Worm (Caenorhabditis elegans) whole organism, L4 larva: Measurements from ENCODE around the gene klc-2.
A peak's percentile ranks its signal among the peaks of the same experiment; 100 is the strongest.

Experiments
- T26A8.4 ChIP-seq: fragments of 200-800 bp; sonication (Bioruptor generic); IDR thresholded peaks from 2 replicates; pipeline ENCODE4 v1.3.6; 2022; ENCODE audit warnings: missing genetic modification characterization, missing compliant biosample characterization
- aha-1 ChIP-seq: fragments of 150-350 bp; peaks from one replicate; lab custom pipeline; 2014; ENCODE audit warnings: missing biosample characterization, missing genetic modification characterization
- aly-2 ChIP-seq: sonication (generic microtip); optimal IDR thresholded peaks from 2 replicates; lab custom pipeline; 2018; ENCODE audit warnings: missing biosample characterization, missing genetic modification characterization
- arid-1 ChIP-seq: fragments of 200-800 bp; sonication (Bioruptor generic); conservative IDR thresholded peaks from 2 replicates; pipeline ENCODE4 v1.3.6; 2022; ENCODE audit warnings: missing genetic modification reagents, missing genetic modification characterization, missing compliant biosample characterization
- ceh-20 ChIP-seq: fragments of 200-800 bp; sonication (Bioruptor generic); IDR thresholded peaks from 2 replicates; pipeline ENCODE4 v1.3.6; 2022; ENCODE audit warnings: missing genetic modification reagents, missing genetic modification characterization, missing compliant biosample characterization
- ceh-44 ChIP-seq: fragments of 200-800 bp; sonication (Bioruptor generic); IDR thresholded peaks from 2 replicates; pipeline ENCODE4 v1.3.6; 2022; ENCODE audit warnings: missing genetic modification reagents, missing genetic modification characterization, missing compliant biosample characterization
- daf-19 ChIP-seq: fragments of 200-800 bp; sonication (Bioruptor generic); conservative IDR thresholded peaks from 2 replicates; pipeline ENCODE4 v1.3.6; 2022; ENCODE audit warnings: missing genetic modification characterization, missing compliant biosample characterization
- daf-8 ChIP-seq: fragments of 200-800 bp; sonication (Bioruptor generic); IDR thresholded peaks from 2 replicates; pipeline ENCODE4 v1.3.6; 2022; ENCODE audit warnings: missing genetic modification characterization, missing compliant biosample characterization
- dmd-9 ChIP-seq: fragments of 200-800 bp; sonication (Bioruptor generic); IDR thresholded peaks from 2 replicates; pipeline ENCODE4 v1.3.6; 2022; ENCODE audit warnings: missing genetic modification reagents, missing genetic modification characterization, missing compliant biosample characterization
- dpl-1 ChIP-seq: fragments of 150-350 bp; optimal IDR thresholded peaks from 2 replicates; lab custom pipeline; 2014; ENCODE audit warnings: missing biosample characterization, missing genetic modification reagents, missing genetic modification characterization
- duxl-1 ChIP-seq: sonication (generic microtip); optimal IDR thresholded peaks from 2 replicates; lab custom pipeline; 2016; ENCODE audit warnings: mild to moderate bottlenecking, missing genetic modification characterization, moderate library complexity, missing compliant biosample characterization; ENCODE audit not compliant: poor library complexity
- hlh-11 ChIP-seq: fragments of 200-800 bp; sonication (Bioruptor generic); optimal IDR thresholded peaks from 2 replicates; lab custom pipeline; 2018; ENCODE audit warnings: mild to moderate bottlenecking, missing genetic modification characterization, missing compliant biosample characterization
- jun-1 ChIP-seq: fragments of 150-350 bp; optimal IDR thresholded peaks from 2 replicates; lab custom pipeline; 2014; ENCODE audit warnings: missing biosample characterization, missing genetic modification reagents, missing genetic modification characterization
- lim-7 ChIP-seq: fragments of 200-800 bp; sonication (Bioruptor generic); IDR thresholded peaks from 2 replicates; pipeline ENCODE4 v1.3.6; 2022; ENCODE audit warnings: missing genetic modification characterization, missing compliant biosample characterization
- lin-13 ChIP-seq: fragments of 150-350 bp; optimal IDR thresholded peaks from 2 replicates; lab custom pipeline; 2014; ENCODE audit warnings: missing biosample characterization, missing genetic modification reagents, missing genetic modification characterization
- lin-38 ChIP-seq: fragments of 200-800 bp; sonication (Bioruptor generic); IDR thresholded peaks from 2 replicates; pipeline ENCODE4 v1.3.6; 2022; ENCODE audit warnings: missing genetic modification reagents, missing genetic modification characterization, missing compliant biosample characterization
- lir-3 ChIP-seq: sonication (generic microtip); optimal IDR thresholded peaks from 2 replicates; lab custom pipeline; 2016; ENCODE audit warnings: mild to moderate bottlenecking, missing genetic modification characterization, missing compliant biosample characterization
- madf-9 ChIP-seq: fragments of 200-800 bp; sonication (Bioruptor generic); conservative IDR thresholded peaks from 2 replicates; pipeline ENCODE4 v1.3.6; 2022; ENCODE audit warnings: missing genetic modification reagents, missing genetic modification characterization, missing compliant biosample characterization
- mdl-1 ChIP-seq, 2 experiments: fragments of 150-350 bp in 1 of 2; sonication (generic microtip) in 1 of 2; optimal IDR thresholded peaks; 2 replicates each; lab custom pipeline; 2014 to 2017; ENCODE audit warnings: missing biosample characterization in 2 of 2, missing genetic modification characterization in 2 of 2
- mdt-29 ChIP-seq: fragments of 200-800 bp; sonication (Bioruptor generic); IDR thresholded peaks from 2 replicates; pipeline ENCODE4 v1.3.6; 2022; ENCODE audit warnings: missing genetic modification reagents, missing genetic modification characterization, missing compliant biosample characterization
- mep-1 ChIP-seq: fragments of 150-350 bp; sonication (generic microtip); optimal IDR thresholded peaks from 3 replicates; lab custom pipeline; 2014; ENCODE audit warnings: missing biosample characterization, missing genetic modification characterization
- mxl-2 ChIP-seq: fragments of 200-800 bp; sonication (Bioruptor generic); conservative IDR thresholded peaks from 2 replicates; pipeline ENCODE4 v1.3.6; 2022; ENCODE audit warnings: missing genetic modification reagents, missing genetic modification characterization, missing compliant biosample characterization
- mxl-3 ChIP-seq: fragments of 200-800 bp; sonication (Bioruptor generic); optimal IDR thresholded peaks from 2 replicates; lab custom pipeline; 2018; ENCODE audit warnings: mild to moderate bottlenecking, missing genetic modification characterization, missing compliant biosample characterization
- nhr-10 ChIP-seq: fragments of 150-350 bp; optimal IDR thresholded peaks from 2 replicates; lab custom pipeline; 2014; ENCODE audit warnings: missing biosample characterization, missing genetic modification characterization
- nhr-41 ChIP-seq: fragments of 200-800 bp; sonication (Bioruptor generic); IDR thresholded peaks from 2 replicates; pipeline ENCODE4 v1.3.6; 2022; ENCODE audit warnings: missing genetic modification reagents, missing genetic modification characterization, missing compliant biosample characterization
- nhr-77 ChIP-seq: fragments of 150-350 bp; optimal IDR thresholded peaks from 2 replicates; lab custom pipeline; 2014; ENCODE audit warnings: missing biosample characterization, missing genetic modification characterization
- php-3 ChIP-seq: fragments of 200-800 bp; sonication (Bioruptor generic); IDR thresholded peaks from 2 replicates; pipeline ENCODE4 v1.3.6; 2022; ENCODE audit warnings: missing genetic modification reagents, missing genetic modification characterization, missing compliant biosample characterization
- saeg-2 ChIP-seq: fragments of 200-800 bp; sonication (Bioruptor generic); IDR thresholded peaks from 2 replicates; pipeline ENCODE4 v1.3.6; 2022; ENCODE audit warnings: missing genetic modification reagents, missing genetic modification characterization, missing compliant biosample characterization
- spr-1 ChIP-seq: sonication (generic microtip); optimal IDR thresholded peaks from 2 replicates; lab custom pipeline; 2016; ENCODE audit warnings: mild to moderate bottlenecking, missing genetic modification characterization, missing compliant biosample characterization
- tag-97 ChIP-seq: fragments of 200-800 bp; sonication (Bioruptor generic); IDR thresholded peaks from 2 replicates; pipeline ENCODE4 v1.3.6; 2022; ENCODE audit warnings: missing genetic modification characterization, missing compliant biosample characterization
- tra-1 ChIP-seq: fragments of 200-800 bp; sonication (Bioruptor generic); IDR thresholded peaks from 2 replicates; pipeline ENCODE4 v1.3.6; 2022; ENCODE audit warnings: missing genetic modification reagents, missing genetic modification characterization, missing compliant biosample characterization
- unc-130 ChIP-seq: sonication (generic microtip); optimal IDR thresholded peaks from 2 replicates; lab custom pipeline; 2016; ENCODE audit warnings: missing genetic modification reagents, missing genetic modification characterization, missing compliant biosample characterization
- unc-62 ChIP-seq, 3 experiments: fragments of 150-350 bp in 1 of 3; sonication (generic microtip); optimal IDR thresholded peaks in 2 of 3; peaks in 1 of 3; 1 replicate in 1 of 3; 2 replicates in 2 of 3; lab custom pipeline; 2014 to 2017; ENCODE audit warnings: missing biosample characterization in 3 of 3, missing genetic modification characterization in 3 of 3, missing genetic modification reagents in 3 of 3, missing genotype in 1 of 3
- zfp-3 ChIP-seq: fragments of 200-800 bp; sonication (Bioruptor generic); conservative IDR thresholded peaks from 2 replicates; pipeline ENCODE4 v1.3.6; 2022; ENCODE audit warnings: missing genetic modification reagents, missing genetic modification characterization, missing compliant biosample characterization

The klc-2 gene

DNA sequence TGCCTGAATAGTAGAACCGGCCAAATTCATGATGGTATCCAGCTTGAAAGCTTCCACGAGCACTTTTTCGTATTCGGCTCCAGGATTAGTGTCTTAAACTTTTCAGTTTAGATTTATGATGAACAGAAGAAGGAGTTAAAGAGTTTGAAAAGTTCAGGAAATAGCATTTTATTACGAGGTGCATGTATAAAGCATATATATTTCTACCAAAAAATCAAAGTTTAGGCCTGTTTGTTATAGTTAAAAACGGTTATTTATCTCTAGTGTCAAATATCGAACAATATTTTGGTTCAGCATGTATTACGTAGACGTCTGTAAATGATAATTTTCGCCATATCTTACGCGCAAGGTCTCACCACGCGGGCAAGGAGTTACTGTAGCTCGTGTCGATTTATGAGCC is at the start of gene klc-2:
Gene klc-2, minus strand, starts transcription at position 101 of the 400 bp plus-strand sequence.
- no peak for TF ChIP-seq hlh-11 (tag; lab: Kevin White, UChicago)
- no peak for TF ChIP-seq mxl-2
- TF ChIP-seq mep-1: no peak
- no peak for TF ChIP-seq zfp-3
- no peak for TF ChIP-seq lir-3 (tag; lab: Kevin White, UChicago)
- TF ChIP-seq lin-13 (GFP tag; lab: Kevin White, UChicago): no peak
- TF ChIP-seq mxl-3 (GFP tag; lab: Kevin White, UChicago): no peak
- no peak for TF ChIP-seq nhr-10 (tag; lab: Kevin White, UChicago)
- no peak for TF ChIP-seq jun-1 (tag; lab: Kevin White, UChicago)

DNA sequence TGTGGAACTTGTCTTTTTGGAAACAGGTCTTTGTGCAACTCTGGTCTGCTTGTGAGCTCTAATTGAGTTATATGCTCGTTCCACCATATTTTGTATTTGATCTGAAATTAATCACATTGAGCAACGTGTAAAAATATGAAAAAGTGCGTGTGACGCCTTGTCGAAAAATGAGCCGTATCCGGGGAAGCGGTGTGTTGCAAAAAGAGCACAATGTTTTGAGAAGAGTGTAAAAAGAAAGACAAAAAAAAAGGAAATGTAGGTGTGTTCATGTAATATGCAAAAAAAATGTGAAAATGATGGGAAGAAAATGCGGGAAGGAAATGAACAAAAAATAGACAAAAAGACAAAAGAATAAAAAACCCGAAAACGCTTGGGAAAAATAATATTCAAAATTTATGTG is 49.6 kb upstream of the klc-2 start, which contains the start of gene acy-4:
Gene acy-4, minus strand, starts transcription at position 101 of the 400 bp plus-strand sequence.
- TF ChIP-seq nhr-10 (tag; lab: Kevin White, UChicago) (no peak), madf-9 (no peak), dmd-9 (no peak), mdt-29 (GFP tag; lab: Robert Waterston, UW) (no peak)

DNA sequence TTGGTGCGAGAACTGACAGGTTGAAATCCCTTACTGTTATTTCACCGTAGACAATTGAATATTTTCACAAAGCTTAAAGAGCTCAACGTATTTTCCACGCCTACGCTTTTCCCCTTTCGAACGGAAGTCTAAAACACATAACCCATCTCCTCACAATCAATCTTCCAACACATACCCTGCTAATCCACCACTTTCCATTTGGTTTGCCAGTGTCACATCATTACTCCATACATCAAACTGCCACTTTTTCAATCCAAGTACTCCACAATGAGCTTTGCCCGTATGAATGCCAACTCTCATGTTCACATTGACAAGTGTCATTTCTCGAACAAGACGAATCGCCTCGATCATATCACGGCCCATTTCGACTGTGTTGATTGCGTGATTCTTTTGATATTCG is 46.8 kb upstream of the klc-2 start:
- TF ChIP-seq unc-62 (GFP tag; optimal IDR thresholded peaks at IDR 0.05 in 1 of 2; lab: Kevin White, UChicago): peak in 1 of 2 experiments; percentile 99
- no peak for TF ChIP-seq unc-62 (tag; optimal IDR thresholded peaks at IDR 0.05; lab: Kevin White, UChicago)
- TF ChIP-seq dmd-9: no peak
- no peak for TF ChIP-seq aly-2 (tag; lab: Kevin White, UChicago)
- no peak for TF ChIP-seq lim-7 (GFP tag; lab: Robert Waterston, UW)
- TF ChIP-seq mdl-1 (tag; optimal IDR thresholded peaks at IDR 0.05; lab: Kevin White, UChicago): no peak
- no peak for TF ChIP-seq nhr-77 (tag; lab: Kevin White, UChicago)
- peak; percentile 29; the same call in 1 of the 2 replicates for TF ChIP-seq ceh-20 (GFP tag; lab: Robert Waterston, UW)
- 0 out of 2 replicates have a peak, but pooled peaks have one; percentile 41 for TF ChIP-seq tra-1 (GFP tag; lab: Robert Waterston, UW)
- TF ChIP-seq saeg-2 (GFP tag; lab: Robert Waterston, UW): no peak
- no peak for TF ChIP-seq arid-1 (GFP tag; lab: Robert Waterston, UW)
- no peak for TF ChIP-seq nhr-41 (GFP tag; lab: Robert Waterston, UW)

DNA sequence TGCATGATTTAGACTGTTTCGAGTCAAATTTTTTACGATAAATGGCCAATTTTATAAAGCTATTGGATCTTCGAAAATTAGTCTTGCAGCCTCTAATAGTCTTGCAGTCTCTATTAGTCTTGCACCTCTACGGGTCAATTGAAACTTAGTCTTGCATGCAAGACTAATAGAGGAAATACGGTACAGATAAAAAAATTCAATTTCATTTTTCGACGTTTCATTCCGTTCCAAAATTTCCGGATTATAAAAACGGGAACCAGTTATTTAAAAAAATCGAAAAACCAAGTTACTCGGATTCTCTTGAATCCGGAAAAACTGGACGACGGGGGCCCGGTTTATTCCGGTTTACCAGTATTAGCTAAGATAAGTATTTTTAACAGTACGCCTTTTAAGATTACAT is 40.2 kb upstream of the klc-2 start, which contains the start of gene M03E7.1:
Gene M03E7.1, plus strand, starts transcription at position 301 of the 400 bp plus-strand sequence.
- TF ChIP-seq lin-38 (no peak), tra-1 (GFP tag; lab: Robert Waterston, UW) (no peak), duxl-1 (tag; lab: Kevin White, UChicago) (no peak), mdl-1 (tag; optimal IDR thresholded peaks at IDR 0.05; lab: Kevin White, UChicago) (no peak), arid-1 (GFP tag; lab: Robert Waterston, UW) (no peak), aha-1 (tag; lab: Kevin White, UChicago) (no peak), tag-97 (GFP tag; lab: Robert Waterston, UW) (no peak), T26A8.4 (no peak), ceh-44 (GFP tag; lab: Robert Waterston, UW) (no peak), madf-9 (no peak)

DNA sequence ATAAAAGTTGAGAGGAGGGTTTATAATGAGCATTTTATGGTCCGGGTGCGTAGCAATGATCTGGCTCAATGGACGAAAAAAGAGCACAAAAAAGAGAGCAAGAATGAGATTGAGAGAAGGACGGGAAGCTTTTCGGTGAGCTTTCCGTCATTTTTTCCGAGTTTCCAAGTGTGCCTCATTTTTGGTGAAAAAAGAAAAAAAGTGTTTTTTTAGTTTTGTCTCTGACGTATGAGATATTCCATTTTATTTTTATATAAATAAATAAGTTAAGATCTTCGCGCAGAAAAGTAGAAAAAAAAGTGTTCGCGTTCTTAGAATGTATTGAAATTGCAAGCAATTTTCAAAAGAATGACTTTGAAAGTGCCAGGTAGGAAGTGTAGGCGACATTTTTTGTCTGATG is 38.8 kb upstream of the klc-2 start, which contains the start of gene memb-2:
Gene memb-2, minus strand, starts transcription at position 101 of the 400 bp plus-strand sequence.
- TF ChIP-seq mdt-29 (GFP tag; lab: Robert Waterston, UW) (no peak), daf-19 (GFP tag; lab: Robert Waterston, UW) (no peak), spr-1 (tag; lab: Kevin White, UChicago) (no peak)

DNA sequence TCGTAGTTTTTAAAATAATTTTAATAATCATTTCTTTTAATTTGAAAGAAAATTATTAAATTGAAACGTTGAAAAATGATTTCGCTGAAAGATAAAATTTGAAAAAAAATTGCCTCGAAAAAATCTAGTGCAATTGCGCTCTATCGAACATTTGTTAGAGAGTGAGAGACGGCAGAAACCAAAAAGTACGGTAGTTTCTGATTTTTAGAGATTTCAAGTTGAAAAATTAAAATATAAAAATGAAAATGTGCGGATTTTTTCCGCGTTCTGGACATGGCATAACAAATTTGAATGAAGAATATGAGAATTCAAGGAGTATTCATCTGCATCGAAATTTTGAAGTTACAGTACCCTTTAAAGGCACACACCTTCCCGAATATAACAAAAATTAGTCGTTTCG is 38.2 kb upstream of the klc-2 start:
- TF ChIP-seq saeg-2 (GFP tag; lab: Robert Waterston, UW): no peak
- TF ChIP-seq daf-19 (GFP tag; lab: Robert Waterston, UW): no peak
- no peak for TF ChIP-seq daf-8 (GFP tag; lab: Robert Waterston, UW)
- peak; percentile 21 for TF ChIP-seq dpl-1 (GFP tag; lab: Kevin White, UChicago)
- peak; percentile 22 for TF ChIP-seq unc-130 (GFP tag; lab: Kevin White, UChicago)
- peak; percentile 93 for TF ChIP-seq lin-38
- no peak for TF ChIP-seq php-3
